Worm (Caenorhabditis elegans) whole organism, L3 larva: Measurements from ENCODE around the gene C36C9.11.

Source experiments
- elt-2 ChIP-seq: sonication (generic microtip); optimal IDR thresholded peaks from 2 replicates; lab custom pipeline; 2016; ENCODE audit warnings: missing genetic modification reagents, mild to moderate bottlenecking, missing genetic modification characterization, missing compliant biosample characterization
- unc-62 ChIP-seq: fragments of 150-350 bp; sonication (generic microtip); optimal IDR thresholded peaks from 4 replicates; lab custom pipeline; 2014; ENCODE audit warnings: missing biosample characterization, missing genetic modification reagents, missing genetic modification characterization

- TF ChIP-seq elt-2 (tag; lab: Kevin White, UChicago) (no peak), unc-62 (GFP tag; lab: Kevin White, UChicago) (no peak)
Measured at ce11 chrX:1651668-1652067, 35.5 kb upstream of the C36C9.11 start, which contains the start of gene ZK380.4.
